Fruit fly (Drosophila melanogaster) whole organism, prepupa: ENCODE results near the gene bru3.

Experiments used
- Eip78C ChIP-seq: fragments of 200-800 bp; sonication (Bioruptor generic); peaks from one replicate; lab custom pipeline; 2016; ENCODE audit warnings: missing biosample characterization, missing genetic modification characterization
- Lpt ChIP-seq: fragments of 200-800 bp; sonication (Bioruptor generic); optimal IDR thresholded peaks from 3 replicates; lab custom pipeline; 2016; ENCODE audit warnings: missing biosample characterization, missing genetic modification characterization
- acj6 ChIP-seq: fragments of 200-800 bp; sonication (Bioruptor generic); optimal IDR thresholded peaks from 3 replicates; lab custom pipeline; 2016; ENCODE audit warnings: missing biosample characterization, missing genetic modification characterization
- fkh ChIP-seq: fragments of 200-800 bp; sonication (Bioruptor generic); optimal IDR thresholded peaks from 3 replicates; lab custom pipeline; 2017; ENCODE audit warnings: missing biosample characterization, mild to moderate bottlenecking, missing genetic modification characterization, moderate library complexity
- svp ChIP-seq: fragments of 200-800 bp; sonication (Bioruptor generic); peaks from one replicate; lab custom pipeline; 2016; ENCODE audit warnings: missing biosample characterization, missing genetic modification characterization
- vri ChIP-seq: fragments of 200-800 bp; sonication (Bioruptor generic); optimal IDR thresholded peaks from 3 replicates; lab custom pipeline; 2016; ENCODE audit warnings: missing biosample characterization, mild to moderate bottlenecking, missing genetic modification characterization

DNA sequence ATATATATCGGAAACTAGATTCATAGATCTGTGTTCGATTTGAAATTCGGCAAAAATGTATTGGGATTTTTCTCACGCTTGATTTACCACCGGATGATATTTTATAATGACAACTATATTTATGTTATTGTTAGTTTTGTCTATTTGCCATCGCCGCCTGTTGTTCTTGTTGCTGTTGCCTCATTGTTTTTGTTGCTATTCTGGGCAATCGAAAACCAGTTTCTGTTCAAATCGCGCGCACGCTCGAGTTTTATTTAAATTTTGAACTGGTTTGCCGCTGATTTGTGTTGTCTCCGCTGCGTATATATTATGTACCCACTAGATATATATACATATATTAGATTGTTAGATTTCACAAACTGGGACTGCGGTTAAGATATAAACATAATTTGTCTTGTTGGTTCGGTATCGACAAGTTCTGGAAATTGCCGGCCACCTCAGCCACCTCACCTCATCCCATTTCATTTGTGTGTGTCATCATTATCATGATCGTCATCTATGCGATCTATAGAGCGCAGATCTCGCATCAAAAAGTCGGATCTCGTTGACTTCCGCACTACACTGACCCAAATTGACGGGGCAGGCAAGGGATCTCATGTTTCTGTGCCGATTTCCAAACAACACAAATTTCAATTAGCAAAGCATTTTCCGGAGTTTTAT, 312.4 kb downstream of the bru3 start:
- TF ChIP-seq svp (GFP tag; lab: Kevin White, UChicago) (no peak), fkh (GFP tag; lab: Kevin White, UChicago) (peak; percentile 25), acj6 (GFP tag; lab: Kevin White, UChicago) (no peak), Eip78C (GFP tag; lab: Kevin White, UChicago) (peak; percentile 26), Lpt (no peak), vri (GFP tag; lab: Kevin White, UChicago) (no peak)
